Worm (Caenorhabditis elegans): ENCODE data around the gene cutl-9.

ce11 chrII:10658576-10659256 is 36.7 kb downstream of the cutl-9 start, which contains the start of the genes snu-13 and rsp-7:
- TF ChIP-seq ama-1 (optimal IDR thresholded peaks at IDR 0.05): no peak
- no peak for TF ChIP-seq ceh-13 (GFP tag; optimal IDR thresholded peaks at IDR 0.05)
- TF ChIP-seq flt-1 (GFP tag; IDR thresholded peaks at IDR 0.05): no peak
- TF ChIP-seq aly-1 (tag; optimal IDR thresholded peaks at IDR 0.05): no peak
- no peak for TF ChIP-seq scrt-1 (GFP tag; IDR thresholded peaks at IDR 0.05)
- no peak for TF ChIP-seq hmbx-1 (tag; optimal IDR thresholded peaks at IDR 0.05)
